Fruit fly (Drosophila melanogaster) whole organism, embryonic: ENCODE results near the gene CG10337.
A peak's percentile ranks its signal among the peaks of the same experiment; 100 is the strongest.

Experiments
- Aef1 ChIP-seq: fragments of 200-800 bp; sonication (Bioruptor generic); IDR thresholded peaks from 3 replicates; pipeline ENCODE4 v1.3.6; 2022; ENCODE audit warnings: missing biosample characterization, missing genetic modification characterization
- Blimp-1 ChIP-seq: fragments of 200-800 bp; sonication (Bioruptor generic); optimal IDR thresholded peaks from 3 replicates; lab custom pipeline; 2018; ENCODE audit warnings: missing biosample characterization, missing genetic modification characterization, mild to moderate bottlenecking, moderate library complexity, missing genetic modification reagents
- Bteb2 ChIP-seq: fragments of 200-800 bp; sonication (Bioruptor generic); optimal IDR thresholded peaks from 2 replicates; lab custom pipeline; 2016; ENCODE audit warnings: missing biosample characterization, missing genetic modification characterization
- CG10321 ChIP-seq: fragments of 200-800 bp; sonication (Bioruptor generic); IDR thresholded peaks from 2 replicates; pipeline ENCODE4 v1.3.6; 2022; ENCODE audit warnings: missing biosample characterization, missing genetic modification characterization
- CG10565 ChIP-seq: fragments of 200-800 bp; sonication (Bioruptor generic); optimal IDR thresholded peaks from 3 replicates; lab custom pipeline; 2016; ENCODE audit warnings: missing biosample characterization, mild to moderate bottlenecking, missing genetic modification characterization
- CG11696 ChIP-seq: fragments of 200-800 bp; sonication (Bioruptor generic); IDR thresholded peaks from 2 replicates; pipeline ENCODE4 v1.3.6; 2022; ENCODE audit warnings: missing biosample characterization, missing genetic modification characterization
- CG12155 ChIP-seq: fragments of 200-800 bp; sonication (Bioruptor generic); optimal IDR thresholded peaks from 3 replicates; lab custom pipeline; 2016; ENCODE audit warnings: missing biosample characterization, missing genetic modification characterization
- CG13894 ChIP-seq: fragments of 200-800 bp; sonication (Bioruptor generic); optimal IDR thresholded peaks from 3 replicates; lab custom pipeline; 2018; ENCODE audit warnings: missing biosample characterization, mild to moderate bottlenecking, missing genetic modification characterization, moderate library complexity
- CG15479 ChIP-seq: fragments of 200-800 bp; sonication (Bioruptor generic); optimal IDR thresholded peaks from 3 replicates; lab custom pipeline; 2019; ENCODE audit warnings: missing biosample characterization, mild to moderate bottlenecking, missing genetic modification characterization, moderate library complexity
- CG17612 ChIP-seq: fragments of 200-800 bp; sonication (Bioruptor generic); IDR thresholded peaks from 2 replicates; pipeline ENCODE4 v1.3.6; 2022; ENCODE audit warnings: missing biosample characterization, missing genetic modification characterization
- CG17912 ChIP-seq: fragments of 200-800 bp; sonication (Bioruptor generic); optimal IDR thresholded peaks from 2 replicates; lab custom pipeline; 2018; ENCODE audit warnings: missing biosample characterization, mild to moderate bottlenecking, missing genetic modification characterization
- CG18011 ChIP-seq: fragments of 200-800 bp; sonication (Bioruptor generic); optimal IDR thresholded peaks from 2 replicates; lab custom pipeline; 2017; ENCODE audit warnings: missing biosample characterization, missing genetic modification characterization, mild to moderate bottlenecking, moderate library complexity, missing genotype
- CG31365 ChIP-seq: fragments of 200-800 bp; sonication (Bioruptor generic); optimal IDR thresholded peaks from 2 replicates; lab custom pipeline; 2018; ENCODE audit warnings: missing biosample characterization, mild to moderate bottlenecking, missing genetic modification characterization
- CG4328 ChIP-seq: fragments of 200-800 bp; sonication (Bioruptor generic); optimal IDR thresholded peaks from 3 replicates; lab custom pipeline; 2017; ENCODE audit warnings: missing biosample characterization, missing genetic modification reagents, missing genetic modification characterization
- CG4820 ChIP-seq: fragments of 200-800 bp; sonication (Bioruptor generic); optimal IDR thresholded peaks from 3 replicates; lab custom pipeline; 2016; ENCODE audit warnings: missing biosample characterization, missing genetic modification characterization
- CG5953 ChIP-seq: fragments of 200-800 bp; sonication (Bioruptor generic); IDR thresholded peaks from 2 replicates; pipeline ENCODE4 v1.3.6; 2022; ENCODE audit warnings: missing biosample characterization, missing genetic modification characterization
- CG8388 ChIP-seq: fragments of 200-800 bp; sonication (Bioruptor generic); optimal IDR thresholded peaks from 2 replicates; lab custom pipeline; 2019; ENCODE audit warnings: missing biosample characterization, mild to moderate bottlenecking, missing genetic modification characterization, moderate library complexity
- CTCF ChIP-seq: fragments of 200-800 bp; sonication (Bioruptor generic); optimal IDR thresholded peaks from 2 replicates; lab custom pipeline; 2017; ENCODE audit warnings: missing biosample characterization, mild to moderate bottlenecking, missing genetic modification characterization, moderate library complexity
- D19A ChIP-seq: fragments of 200-800 bp; optimal IDR thresholded peaks from 3 replicates; lab custom pipeline; 2019; ENCODE audit warnings: missing biosample characterization, mild to moderate bottlenecking, missing genetic modification characterization, moderate library complexity
- ERR ChIP-seq: fragments of 200-800 bp; sonication (Bioruptor generic); optimal IDR thresholded peaks from 2 replicates; lab custom pipeline; 2016; ENCODE audit warnings: missing biosample characterization, missing genetic modification characterization
- HHEX ChIP-seq: fragments of 200-800 bp; sonication (Bioruptor generic); optimal IDR thresholded peaks from 3 replicates; lab custom pipeline; 2017; ENCODE audit warnings: missing biosample characterization, mild to moderate bottlenecking, missing genetic modification characterization, missing genetic modification reagents
- MTF-1 ChIP-seq: fragments of 200-800 bp; sonication (Bioruptor generic); optimal IDR thresholded peaks from 2 replicates; lab custom pipeline; 2018; ENCODE audit warnings: missing biosample characterization, mild to moderate bottlenecking, missing genetic modification characterization, borderline replicate concordance
- Med ChIP-seq: fragments of 200-800 bp; sonication (Bioruptor generic); peaks from one replicate; lab custom pipeline; 2016; ENCODE audit warnings: missing biosample characterization, missing genetic modification characterization, mild to moderate bottlenecking, inconsistent platforms, moderate library complexity
- Mrtf ChIP-seq: fragments of 200-800 bp; sonication (Bioruptor generic); IDR thresholded peaks from 3 replicates; pipeline ENCODE4 v1.3.6; 2022; ENCODE audit warnings: missing biosample characterization, missing genetic modification characterization
- Nf-YC ChIP-seq: fragments of 200-800 bp; optimal IDR thresholded peaks from 3 replicates; lab custom pipeline; 2019; ENCODE audit warnings: missing biosample characterization, mild to moderate bottlenecking, missing genetic modification characterization, moderate library complexity
- Ravus ChIP-seq: fragments of 200-800 bp; sonication (Bioruptor generic); IDR thresholded peaks from 2 replicates; pipeline ENCODE4 v1.3.6; 2022; ENCODE audit warnings: missing biosample characterization, missing genetic modification characterization
- Usf ChIP-seq: fragments of 200-800 bp; sonication (Bioruptor generic); optimal IDR thresholded peaks from 2 replicates; lab custom pipeline; 2017; ENCODE audit warnings: missing genotype, missing biosample characterization, missing genetic modification characterization
- Vsx1 ChIP-seq: fragments of 200-800 bp; sonication (Bioruptor generic); optimal IDR thresholded peaks from 2 replicates; lab custom pipeline; 2017; ENCODE audit warnings: missing biosample characterization, mild to moderate bottlenecking, missing genetic modification characterization, missing genetic modification reagents
- ara ChIP-seq: fragments of 200-800 bp; sonication (Bioruptor generic); IDR thresholded peaks from 2 replicates; pipeline ENCODE4 v1.3.6; 2022; ENCODE audit warnings: missing biosample characterization, missing genetic modification characterization
- btn ChIP-seq: fragments of 200-800 bp; sonication (Bioruptor generic); optimal IDR thresholded peaks from 2 replicates; lab custom pipeline; 2016; ENCODE audit warnings: missing biosample characterization, missing genetic modification characterization
- chinmo ChIP-seq: fragments of 200-800 bp; sonication (Bioruptor generic); IDR thresholded peaks from 4 replicates; pipeline ENCODE4 v1.3.6; 2022; ENCODE audit warnings: missing biosample characterization, missing genetic modification characterization; ENCODE audit not compliant: partially characterized antibody
- ci ChIP-seq: fragments of 200-800 bp; sonication (Bioruptor generic); IDR thresholded peaks from 3 replicates; pipeline ENCODE4 v1.3.6; 2022; ENCODE audit warnings: missing biosample characterization, missing genetic modification characterization
- dan ChIP-seq: fragments of 200-800 bp; sonication (Bioruptor generic); IDR thresholded peaks from 2 replicates; pipeline ENCODE4 v1.3.6; 2022; ENCODE audit warnings: missing biosample characterization, missing genetic modification characterization
- dati ChIP-seq: fragments of 200-800 bp; sonication (Bioruptor generic); IDR thresholded peaks from 2 replicates; pipeline ENCODE4 v1.3.6; 2022; ENCODE audit warnings: missing biosample characterization, missing genetic modification characterization
- dimm ChIP-seq: fragments of 200-800 bp; sonication (Bioruptor generic); IDR thresholded peaks from 2 replicates; pipeline ENCODE4 v1.3.6; 2022; ENCODE audit warnings: missing biosample characterization, missing genetic modification characterization
- dmrt99B ChIP-seq: fragments of 200-800 bp; sonication (Bioruptor generic); optimal IDR thresholded peaks from 2 replicates; lab custom pipeline; 2018; ENCODE audit warnings: missing biosample characterization, mild to moderate bottlenecking, missing genetic modification characterization, moderate library complexity
- esg ChIP-seq: fragments of 200-800 bp; sonication (Bioruptor generic); conservative IDR thresholded peaks from 2 replicates; pipeline ENCODE4 v1.3.6; 2022; ENCODE audit warnings: missing biosample characterization, missing genetic modification characterization
- gce ChIP-seq: fragments of 200-800 bp; sonication (Bioruptor generic); IDR thresholded peaks from 3 replicates; pipeline ENCODE4 v1.3.6; 2022; ENCODE audit warnings: missing biosample characterization, missing genetic modification characterization
- grn ChIP-seq: fragments of 200-800 bp; sonication (Bioruptor generic); optimal IDR thresholded peaks from 3 replicates; lab custom pipeline; 2017; ENCODE audit warnings: missing biosample characterization, missing genetic modification characterization
- jumu ChIP-seq: fragments of 200-800 bp; sonication (Bioruptor generic); optimal IDR thresholded peaks from 3 replicates; lab custom pipeline; 2016; ENCODE audit warnings: missing biosample characterization, missing genetic modification characterization
- kni ChIP-seq: fragments of 200-800 bp; sonication (Bioruptor generic); optimal IDR thresholded peaks from 3 replicates; lab custom pipeline; 2017; ENCODE audit warnings: mild to moderate bottlenecking, missing biosample characterization, missing genetic modification reagents, missing genetic modification characterization
- knrl ChIP-seq: fragments of 200-800 bp; sonication (Bioruptor generic); IDR thresholded peaks from 3 replicates; pipeline ENCODE4 v1.3.6; 2022; ENCODE audit warnings: missing biosample characterization, missing genetic modification characterization; ENCODE audit not compliant: partially characterized antibody
- lmd ChIP-seq: fragments of 200-800 bp; sonication (Bioruptor generic); IDR thresholded peaks from 2 replicates; pipeline ENCODE4 v1.3.6; 2022; ENCODE audit warnings: missing biosample characterization, missing genetic modification characterization
- salm ChIP-seq: fragments of 200-800 bp; sonication (Bioruptor generic); optimal IDR thresholded peaks from 2 replicates; lab custom pipeline; 2018; ENCODE audit warnings: missing biosample characterization, mild to moderate bottlenecking, missing genetic modification characterization
- seq ChIP-seq: fragments of 200-800 bp; sonication (Bioruptor generic); IDR thresholded peaks from 2 replicates; pipeline ENCODE4 v1.3.6; 2022; ENCODE audit warnings: missing biosample characterization, missing genetic modification characterization
- slp2 ChIP-seq: fragments of 200-800 bp; sonication (Bioruptor generic); optimal IDR thresholded peaks from 2 replicates; lab custom pipeline; 2016; ENCODE audit warnings: missing biosample characterization, missing genetic modification characterization
- sna ChIP-seq: fragments of 200-800 bp; sonication (Bioruptor generic); IDR thresholded peaks from 2 replicates; pipeline ENCODE4 v1.3.6; 2022; ENCODE audit warnings: missing biosample characterization, missing genetic modification characterization; ENCODE audit not compliant: partially characterized antibody
- tin ChIP-seq: fragments of 200-800 bp; sonication (Bioruptor generic); optimal IDR thresholded peaks from 3 replicates; lab custom pipeline; 2016; ENCODE audit warnings: missing biosample characterization, missing genetic modification characterization
- trem ChIP-seq: fragments of 200-800 bp; optimal IDR thresholded peaks from 3 replicates; lab custom pipeline; 2019; ENCODE audit warnings: missing biosample characterization, mild to moderate bottlenecking, missing genetic modification characterization, moderate library complexity
- trh ChIP-seq: fragments of 200-800 bp; sonication (Bioruptor generic); optimal IDR thresholded peaks from 2 replicates; lab custom pipeline; 2016; ENCODE audit warnings: missing biosample characterization, missing genetic modification characterization
- tx ChIP-seq: fragments of 200-800 bp; sonication (Bioruptor generic); optimal IDR thresholded peaks from 2 replicates; lab custom pipeline; 2016; ENCODE audit warnings: missing biosample characterization, missing genetic modification characterization
- vvl ChIP-seq: fragments of 200-800 bp; sonication (Bioruptor generic); IDR thresholded peaks from 2 replicates; pipeline ENCODE4 v1.3.6; 2022; ENCODE audit warnings: missing biosample characterization, missing genetic modification characterization

CG10337 gene

dm6 chr2L:19582185-19582584 is 35.4 kb upstream of the CG10337 start, which contains the start of gene Hakai (continued):
- TF ChIP-seq CG18011 (GFP tag; lab: Kevin White, UChicago), result peak; percentile 27
- TF ChIP-seq D19A (tag; lab: Kevin White, UChicago), result peak; percentile 26
- TF ChIP-seq Nf-YC, result peak; percentile 47
- TF ChIP-seq trh (GFP tag; lab: Kevin White, UChicago), result no peak
- TF ChIP-seq Med (GFP tag; lab: Kevin White, UChicago), result peak; percentile 96
- peak; percentile 71 for TF ChIP-seq jumu (GFP tag; lab: Kevin White, UChicago)
- TF ChIP-seq Vsx1 (GFP tag; lab: Kevin White, UChicago), result no peak
- no peak for TF ChIP-seq grn (GFP tag; lab: Kevin White, UChicago)
- no peak for TF ChIP-seq CG17612
- TF ChIP-seq knrl, result peak; percentile 32; the same call in 1 of the 3 replicates
- peak; percentile 37 for TF ChIP-seq CG8388
- peak; percentile 48 for TF ChIP-seq esg (GFP tag; lab: Robert Waterston, UW)
- no peak for TF ChIP-seq CG11696 (GFP tag; lab: Robert Waterston, UW)
- no peak for TF ChIP-seq salm (tag; lab: Kevin White, UChicago)
- peak; percentile 20 for TF ChIP-seq CG4820 (GFP tag; lab: Kevin White, UChicago)
- no peak for TF ChIP-seq CG10565 (GFP tag; lab: Kevin White, UChicago)
- TF ChIP-seq CTCF (GFP tag; lab: Kevin White, UChicago), result no peak
- peak; percentile 21; the same call in 1 of the 2 replicates for TF ChIP-seq CG10321 (GFP tag; lab: Robert Waterston, UW)
- peak; percentile 16 for TF ChIP-seq dmrt99B
- peak; percentile 20; the same call in 1 of the 2 replicates for TF ChIP-seq dati (GFP tag; lab: Robert Waterston, UW)
- peak; percentile 31; the same call in 2 of the 3 replicates for TF ChIP-seq ci (GFP tag; lab: Robert Waterston, UW)
- peak; percentile 59 for TF ChIP-seq btn (GFP tag; lab: Kevin White, UChicago)
- TF ChIP-seq CG15479 (GFP tag; lab: Kevin White, UChicago), result no peak
- peak; percentile 40 for TF ChIP-seq slp2
- no peak for TF ChIP-seq CG5953 (GFP tag; lab: Robert Waterston, UW)
- peak; percentile 30; the same call in 1 of the 2 replicates for TF ChIP-seq seq (GFP tag; lab: Robert Waterston, UW)
- TF ChIP-seq sna, result peak; percentile 55; the same call in 1 of the 2 replicates
- peak; percentile 70 for TF ChIP-seq tin (GFP tag; lab: Kevin White, UChicago)
- TF ChIP-seq Bteb2 (GFP tag; lab: Kevin White, UChicago), result peak; percentile 40
- peak; percentile 52 for TF ChIP-seq ERR (GFP tag; lab: Kevin White, UChicago)
- no peak for TF ChIP-seq ara (GFP tag; lab: Robert Waterston, UW)
- TF ChIP-seq kni (GFP tag; lab: Kevin White, UChicago), result no peak
- TF ChIP-seq trem (tag; lab: Kevin White, UChicago), result peak; percentile 70
- peak; percentile 56 for TF ChIP-seq tx (GFP tag; lab: Kevin White, UChicago)
- TF ChIP-seq Ravus (GFP tag; lab: Robert Waterston, UW), result no peak
- TF ChIP-seq CG13894, result no peak
- TF ChIP-seq Usf, result no peak
- TF ChIP-seq lmd (GFP tag; lab: Robert Waterston, UW), result peak; percentile 63
- TF ChIP-seq CG31365 (tag; lab: Kevin White, UChicago), result no peak
- peak; percentile 32 for TF ChIP-seq HHEX (GFP tag; lab: Kevin White, UChicago)
- TF ChIP-seq CG4328 (GFP tag; lab: Kevin White, UChicago), result peak; percentile 33
- TF ChIP-seq dimm, result no peak
- no peak for TF ChIP-seq dan (GFP tag; lab: Robert Waterston, UW)
- peak; percentile 68 for TF ChIP-seq vvl (GFP tag; lab: Robert Waterston, UW)
- no peak for TF ChIP-seq Mrtf (GFP tag; lab: Robert Waterston, UW)
- no peak for TF ChIP-seq MTF-1
- 0 out of 3 replicates have a peak, but pooled peaks have one; percentile 55 for TF ChIP-seq gce (GFP tag; lab: Robert Waterston, UW)
- TF ChIP-seq chinmo (GFP tag; lab: Robert Waterston, UW), result no peak
- no peak for TF ChIP-seq CG17912 (GFP tag; lab: Kevin White, UChicago)
- TF ChIP-seq Blimp-1 (GFP tag; lab: Kevin White, UChicago), result peak; percentile 3
- TF ChIP-seq CG12155 (GFP tag; lab: Kevin White, UChicago), result peak; percentile 51
- TF ChIP-seq Aef1 (GFP tag; lab: Robert Waterston, UW), result 0 out of 3 replicates have a peak, but pooled peaks have one; percentile 45
